Worm (Caenorhabditis elegans): ENCODE results near the gene dot-1.2.

DNA sequence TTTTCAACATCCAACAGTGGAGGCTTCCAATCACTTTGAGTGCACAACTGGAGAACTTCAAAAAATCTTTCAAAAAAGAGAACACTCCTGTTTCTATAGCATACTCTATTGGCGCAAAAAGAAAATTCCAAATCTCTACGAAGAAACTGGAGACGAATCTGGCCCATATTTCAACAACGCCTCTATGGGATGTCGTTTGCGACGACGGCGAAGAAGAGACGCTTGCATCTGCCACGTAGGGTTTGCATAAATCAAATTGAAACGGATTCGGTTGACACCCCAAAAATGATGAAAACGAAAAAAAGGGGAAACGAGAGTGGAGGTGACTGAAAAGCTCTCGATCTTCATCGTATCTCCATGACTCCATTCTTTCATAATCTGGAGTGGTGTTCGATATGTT, 12.9 kb downstream of the dot-1.2 start:
- no peak for TF ChIP-seq repo-1 (tag; optimal IDR thresholded peaks at IDR 0.05)
- no peak for TF ChIP-seq lin-40 (tag; optimal IDR thresholded peaks at IDR 0.05)
- no peak for TF ChIP-seq him-1 (tag; optimal IDR thresholded peaks at IDR 0.05)
- no peak for TF ChIP-seq unc-62 (GFP tag; optimal IDR thresholded peaks at IDR 0.05)
- no peak for TF ChIP-seq lsl-1 (GFP tag; optimal IDR thresholded peaks at IDR 0.05)
- TF ChIP-seq T07F8.4 (tag; optimal IDR thresholded peaks at IDR 0.05), result no peak
- no peak for TF ChIP-seq ztf-22 (GFP tag; optimal IDR thresholded peaks at IDR 0.05)
- TF ChIP-seq Y67H2A.10 (GFP tag; conservative IDR thresholded peaks at IDR 0.05), result no peak
- no peak for TF ChIP-seq zfh-2 (GFP tag; conservative IDR thresholded peaks at IDR 0.05)
- no peak for TF ChIP-seq ztf-18 (tag; optimal IDR thresholded peaks at IDR 0.05)
- TF ChIP-seq ceh-58 (GFP tag; IDR thresholded peaks at IDR 0.05), result no peak
- no peak for TF ChIP-seq F55B11.4 (tag; optimal IDR thresholded peaks at IDR 0.05; ENCODE audit: borderline replicate concordance, insufficient read depth)
- TF ChIP-seq somi-1 (GFP tag; optimal IDR thresholded peaks at IDR 0.05), result no peak
